Worm (Caenorhabditis elegans) whole organism, L4/young adult: ENCODE measurements around the gene C26D10.4.

Source experiments
- W03F9.2 ChIP-seq: fragments of 150-350 bp; optimal IDR thresholded peaks from 2 replicates; lab custom pipeline; 2014; ENCODE audit warnings: missing biosample characterization, missing genetic modification characterization
- dao-5 ChIP-seq: sonication (generic microtip); optimal IDR thresholded peaks from 2 replicates; lab custom pipeline; 2016; ENCODE audit warnings: missing genotype, missing genetic modification characterization, moderate library complexity, missing compliant biosample characterization
- him-1 ChIP-seq: sonication (generic microtip); optimal IDR thresholded peaks from 2 replicates; lab custom pipeline; 2016; ENCODE audit warnings: missing genotype, missing genetic modification reagents, missing genetic modification characterization, missing compliant biosample characterization

Gene C26D10.4

DNA sequence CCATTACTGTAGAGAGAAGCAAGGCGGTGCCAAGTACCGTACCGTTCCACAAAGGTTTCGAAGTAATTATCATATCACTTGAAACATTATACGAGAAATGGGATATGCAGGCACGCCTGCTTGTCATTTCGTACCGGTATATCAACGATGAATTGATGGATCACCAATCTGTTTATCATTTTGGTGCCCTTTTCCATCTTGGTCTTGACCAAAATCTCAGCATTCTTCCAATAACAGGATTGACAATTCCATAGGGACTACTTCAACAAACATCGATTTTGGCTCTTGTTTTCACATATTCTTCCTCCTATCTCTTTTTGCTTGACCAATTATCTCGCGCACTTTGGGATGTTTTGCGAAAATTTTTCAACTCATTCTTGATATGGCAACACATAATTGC, 9.5 kb downstream of the C26D10.4 start:
- TF ChIP-seq him-1 (no peak), dao-5 (no peak), W03F9.2 (no peak)

DNA sequence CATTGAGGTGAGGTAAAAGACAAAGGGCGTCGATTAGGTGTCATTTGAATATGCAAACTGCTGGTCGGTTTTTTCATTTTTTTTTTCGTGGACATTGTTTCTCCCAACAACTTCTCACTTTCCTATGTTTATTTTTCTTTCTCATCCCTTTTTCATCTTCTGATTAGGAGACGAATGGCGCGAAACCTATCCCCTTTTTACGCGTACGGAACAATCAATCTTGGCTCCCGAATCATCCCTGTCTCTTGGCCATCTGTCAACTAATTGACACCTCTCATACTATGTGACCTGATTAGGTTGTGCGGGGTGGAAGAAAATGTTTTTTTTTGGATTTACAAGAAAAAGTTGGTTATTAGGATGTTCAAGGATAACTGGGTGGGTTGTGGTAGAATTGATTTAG, 15.2 kb downstream of the C26D10.4 start:
- TF ChIP-seq dao-5 = no peak
- TF ChIP-seq him-1 = no peak
- no peak for TF ChIP-seq W03F9.2

DNA sequence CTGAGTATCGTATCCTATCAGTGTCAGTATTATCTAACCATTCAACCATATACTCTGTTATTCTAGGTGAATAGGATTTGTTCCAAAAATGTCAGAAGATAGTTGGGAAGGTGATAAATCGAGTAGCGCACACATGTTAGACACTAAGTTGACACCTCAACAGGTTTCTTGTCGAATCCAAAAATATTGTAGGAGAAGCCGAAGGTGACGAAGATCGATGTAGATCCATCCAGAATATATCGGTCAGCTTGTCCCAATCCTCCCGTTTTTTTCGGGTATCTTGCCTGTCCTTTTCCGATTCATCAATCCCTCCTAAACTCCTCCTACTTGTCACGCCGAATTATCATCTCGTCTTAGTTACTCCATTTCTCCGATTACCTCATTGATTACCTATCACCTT, 16.1 kb downstream of the C26D10.4 start:
- TF ChIP-seq W03F9.2 (no peak), him-1 (no peak), dao-5 (no peak)

DNA sequence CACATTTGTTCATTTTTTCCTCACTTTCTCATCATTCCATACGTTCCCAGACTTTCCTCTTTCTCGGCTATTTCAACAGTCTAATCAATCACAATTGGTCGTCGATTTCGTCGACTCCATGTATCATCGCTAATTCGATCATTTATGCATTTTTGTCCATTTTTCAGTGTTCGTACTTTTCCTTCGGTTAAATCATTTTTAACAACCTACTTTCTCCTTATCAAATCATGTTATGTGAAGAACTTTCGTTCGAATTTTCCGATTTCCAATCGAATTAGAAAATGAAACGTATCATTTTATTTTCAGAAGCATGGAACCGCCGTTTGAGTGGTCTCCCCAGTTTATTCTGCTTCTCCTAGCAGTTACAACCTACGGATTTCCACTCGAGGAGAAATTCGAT, 16.8 kb downstream of the C26D10.4 start, which contains the start of gene eff-1:
Gene eff-1, plus strand, starts transcription at position 301 of the 400 bp plus-strand sequence.
- TF ChIP-seq him-1 = no peak

DNA sequence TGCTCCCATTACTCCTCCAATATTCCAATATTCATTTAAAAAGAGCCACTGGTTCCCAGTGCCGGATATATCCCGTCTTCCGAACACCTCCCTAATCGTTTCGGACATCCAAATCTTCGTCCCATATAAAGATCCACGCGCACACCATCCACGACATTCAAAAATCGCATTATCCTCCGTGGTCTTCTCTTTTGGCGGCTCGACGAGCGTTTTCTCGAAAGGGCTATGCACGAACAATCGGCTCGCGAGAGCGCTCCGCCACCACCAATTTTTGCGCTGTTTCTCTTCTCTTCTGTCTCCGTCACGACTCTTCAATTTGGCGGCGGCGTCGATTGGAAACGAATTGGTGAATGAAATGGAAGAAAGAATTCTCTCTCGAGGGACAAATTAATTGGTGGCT, 23.7 kb downstream of the C26D10.4 start:
- TF ChIP-seq dao-5 (no peak), W03F9.2 (no peak), him-1 (no peak)

DNA sequence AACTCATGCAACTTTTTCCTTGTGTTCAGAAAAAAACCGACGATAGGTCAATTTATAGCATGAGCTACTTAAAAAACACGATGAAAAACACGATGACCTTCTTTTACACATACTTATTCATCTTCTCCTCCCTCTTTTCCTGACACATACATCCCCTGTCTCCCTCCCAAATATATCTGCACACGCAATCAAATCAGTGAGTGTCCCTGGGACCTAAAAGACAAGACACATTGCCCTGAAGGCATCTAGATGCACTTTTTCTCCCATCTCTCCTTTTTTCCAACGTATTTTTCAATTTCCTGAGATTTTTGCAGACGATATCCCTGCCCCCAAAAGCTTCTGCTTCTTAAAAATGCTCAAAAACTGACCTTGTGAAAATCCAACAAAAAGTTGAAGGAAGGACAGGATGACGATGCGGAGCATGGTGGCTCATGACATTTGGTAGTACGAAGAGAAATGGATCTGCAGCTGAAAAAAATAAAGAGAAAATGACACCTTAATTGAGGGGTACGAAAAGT, 24.7 kb downstream of the C26D10.4 start, which contains the start of gene C26D10.6:
Gene C26D10.6, minus strand, starts transcription at position 468 of the 518 bp plus-strand sequence.
- TF ChIP-seq W03F9.2 = no peak
- no peak for TF ChIP-seq him-1
- TF ChIP-seq dao-5 = no peak

DNA sequence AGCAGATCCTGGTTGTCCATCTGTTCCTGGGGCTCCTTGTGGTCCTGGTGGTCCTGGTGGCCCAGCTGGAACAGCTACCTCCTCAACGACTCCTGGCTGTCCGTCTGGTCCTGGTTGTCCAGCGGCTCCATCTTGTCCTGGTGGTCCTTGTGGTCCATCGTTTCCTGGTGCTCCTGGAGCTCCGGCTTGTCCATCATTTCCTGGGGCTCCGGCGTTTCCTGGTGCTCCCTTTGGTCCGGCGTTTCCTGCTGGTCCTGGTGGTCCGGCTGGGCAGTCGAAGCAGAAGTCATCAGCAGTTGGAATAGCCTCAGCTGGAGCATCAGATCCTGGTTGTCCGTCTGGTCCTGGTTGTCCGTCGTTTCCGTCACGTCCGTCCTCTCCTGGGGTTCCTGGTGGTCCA, 28.9 kb downstream of the C26D10.4 start:
- TF ChIP-seq him-1 = no peak
- TF ChIP-seq W03F9.2 = no peak
- TF ChIP-seq dao-5 = no peak

DNA sequence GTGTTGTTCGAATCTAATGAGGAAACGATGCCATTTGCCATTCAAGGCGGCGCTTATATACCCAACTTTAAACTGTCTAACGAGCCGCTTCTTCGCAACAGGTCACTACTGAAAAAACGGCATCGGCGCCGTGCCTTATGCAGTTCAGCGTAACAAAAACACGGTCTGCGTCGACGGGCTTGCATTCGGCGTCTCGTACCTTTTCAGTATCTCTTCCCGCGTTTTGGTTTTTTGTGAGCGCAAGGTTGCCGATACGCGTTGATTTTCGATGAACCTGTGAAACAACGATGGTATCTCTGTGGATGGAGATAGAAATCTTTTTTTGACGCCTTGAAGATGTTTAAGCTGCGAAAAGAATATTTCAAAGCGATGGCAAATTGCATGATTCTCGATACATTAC, 29.8 kb downstream of the C26D10.4 start, which contains the start of gene col-77:
Gene col-77, minus strand, starts transcription at position 32 of the 400 bp plus-strand sequence.
- TF ChIP-seq W03F9.2 (no peak), dao-5 (no peak), him-1 (no peak)

DNA sequence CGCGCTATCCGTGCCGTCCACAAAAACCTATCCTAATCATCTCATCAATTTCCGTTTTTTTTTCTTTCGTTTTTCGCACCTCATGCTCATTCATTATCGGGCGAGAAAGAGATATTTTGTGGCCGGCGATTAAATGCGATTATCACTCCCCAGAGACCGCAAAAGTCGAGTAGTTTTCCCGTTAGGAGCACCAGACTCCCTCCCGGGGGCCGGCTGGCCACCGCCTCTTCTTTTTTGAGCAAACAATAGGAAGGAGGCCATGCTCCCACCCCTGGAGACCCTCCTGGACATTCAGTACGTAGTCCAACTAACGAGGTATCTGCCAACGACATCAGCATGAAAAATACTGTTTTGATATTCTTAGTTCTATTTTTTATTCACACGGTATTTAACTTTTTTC, 30.9 kb downstream of the C26D10.4 start, which contains the start of gene M195.2:
Gene M195.2, plus strand, starts transcription at position 301 of the 400 bp plus-strand sequence.
- TF ChIP-seq him-1 = no peak
- no peak for TF ChIP-seq W03F9.2

DNA sequence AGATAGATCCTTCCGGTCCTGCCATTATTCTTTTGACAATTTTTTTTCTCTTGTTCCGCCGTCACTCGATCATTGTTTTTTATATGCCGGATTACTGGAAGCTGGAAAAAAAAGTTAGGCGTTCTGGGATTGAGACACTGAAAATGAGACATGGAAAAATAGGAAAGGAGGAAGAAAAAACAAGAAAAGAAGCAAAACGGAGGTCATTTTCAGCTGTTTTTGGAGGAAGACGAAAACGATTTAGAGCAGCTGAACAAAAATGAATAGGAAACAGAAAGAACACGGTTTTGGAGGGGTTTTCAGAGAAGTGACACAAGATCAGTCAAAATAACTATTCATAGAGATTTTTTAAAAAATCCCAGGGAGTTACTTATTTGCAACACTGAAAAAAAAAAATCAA, 39.5 kb downstream of the C26D10.4 start, which contains the start of gene amt-3:
Gene amt-3, minus strand, starts transcription at position 101 of the 400 bp plus-strand sequence.
- TF ChIP-seq W03F9.2 = no peak
- no peak for TF ChIP-seq him-1
- TF ChIP-seq dao-5 = no peak

DNA sequence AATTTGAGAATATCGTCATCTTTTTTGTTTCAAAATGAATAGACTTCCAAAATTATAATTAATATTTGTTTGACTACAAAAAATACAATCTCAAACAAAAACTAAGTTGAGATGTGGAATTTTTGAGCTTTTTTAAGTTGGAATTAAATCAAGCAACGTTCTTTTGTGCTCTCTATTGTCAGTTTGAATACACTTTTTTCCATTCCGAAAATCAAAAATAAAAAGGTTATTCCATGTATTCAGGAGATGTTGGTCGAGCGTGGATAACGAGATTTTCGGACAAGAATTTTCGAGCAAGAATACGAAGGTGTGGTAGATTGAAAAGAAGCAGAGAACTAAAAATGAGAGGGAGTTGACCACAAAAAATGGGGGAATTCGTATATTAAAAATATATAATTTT, 40.6 kb downstream of the C26D10.4 start:
- no peak for TF ChIP-seq him-1
- no peak for TF ChIP-seq dao-5

DNA sequence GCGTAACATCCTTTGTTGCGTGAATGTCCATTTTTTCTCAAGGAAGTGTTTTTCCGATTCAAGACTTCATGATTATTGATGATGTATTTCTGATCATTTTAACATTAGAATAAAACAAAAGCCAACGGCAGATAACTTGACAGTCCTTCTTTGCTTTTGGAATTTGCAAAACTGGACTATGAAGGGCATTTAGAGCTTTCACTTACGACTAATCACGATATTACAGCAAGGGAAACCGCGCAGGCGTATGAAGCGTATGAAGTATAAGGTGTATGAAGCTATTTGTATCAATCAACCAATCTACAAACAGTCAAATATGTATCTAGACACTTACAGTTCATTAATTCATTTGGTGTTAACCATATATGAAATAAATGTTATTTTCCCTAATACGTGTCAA, 48.2 kb downstream of the C26D10.4 start:
- no peak for TF ChIP-seq dao-5
- no peak for TF ChIP-seq W03F9.2
- TF ChIP-seq him-1 = no peak

DNA sequence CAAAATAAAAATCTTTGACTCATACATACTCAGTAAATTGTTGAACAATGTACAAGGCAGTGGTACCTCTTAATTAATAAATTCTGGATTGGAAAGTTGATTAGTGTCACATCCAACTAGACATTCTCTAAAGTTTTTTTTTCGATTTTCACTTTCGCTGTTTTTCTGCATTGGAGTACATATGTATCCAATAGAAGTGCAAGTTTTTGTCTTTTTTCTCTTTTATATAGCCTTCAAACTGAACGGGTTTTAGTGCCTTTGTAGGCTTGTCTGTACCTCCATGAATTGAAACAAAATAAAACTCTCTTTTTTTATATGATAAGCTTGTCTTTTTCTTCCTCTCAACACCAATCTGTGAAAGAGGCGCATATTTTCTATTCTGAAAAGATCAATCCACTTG, 50.6 kb downstream of the C26D10.4 start:
- TF ChIP-seq W03F9.2 (no peak), dao-5 (no peak), him-1 (no peak)

DNA sequence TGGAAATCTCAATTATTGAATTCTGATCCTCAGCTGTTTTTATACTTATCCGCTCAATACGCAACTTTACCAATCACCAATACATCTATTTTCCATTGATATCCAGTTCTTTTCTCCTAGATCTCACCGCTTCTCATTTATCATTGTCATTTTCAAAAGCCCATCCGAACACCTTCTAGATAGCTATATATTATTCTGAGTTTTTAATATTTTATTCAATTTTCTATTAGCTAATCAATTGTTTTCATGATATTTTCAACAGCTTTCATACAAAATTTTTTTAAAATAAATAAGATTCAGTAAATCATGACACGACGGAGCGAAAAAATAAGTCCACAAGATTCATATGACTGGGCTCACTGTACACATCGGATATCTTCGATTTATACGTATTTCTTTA, 51.6 kb downstream of the C26D10.4 start, which contains the start of gene F49E12.12:
Gene F49E12.12, plus strand, starts transcription at position 301 of the 400 bp plus-strand sequence.
- TF ChIP-seq dao-5 (no peak), him-1 (no peak), W03F9.2 (no peak)

DNA sequence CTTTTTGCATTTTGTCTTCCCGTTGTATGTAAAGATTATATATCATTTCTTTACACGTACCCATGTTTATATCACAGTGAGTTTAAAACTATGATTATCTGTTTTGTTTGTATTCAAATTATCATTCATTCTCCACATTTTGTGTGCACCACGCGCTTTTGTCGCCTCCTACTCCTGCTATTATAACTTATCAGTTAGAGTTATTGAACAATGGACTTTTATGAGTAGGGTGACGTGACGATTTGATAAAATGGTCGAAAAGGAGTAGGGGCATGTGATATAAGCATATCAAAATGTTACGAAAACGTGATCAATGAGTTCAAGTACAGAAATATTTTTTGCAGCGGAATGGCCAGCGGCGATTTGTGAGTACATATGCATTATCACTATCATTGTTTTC, 53.3 kb downstream of the C26D10.4 start:
- TF ChIP-seq W03F9.2 = no peak
- TF ChIP-seq him-1 = no peak
- no peak for TF ChIP-seq dao-5
